Fruit fly (Drosophila melanogaster) Kc167 (cell line): ENCODE measurements around the gene Rm62.

Source experiments
- Myc ChIP-seq: fragments of >200 bp; optimal IDR thresholded peaks from 2 replicates; lab custom pipeline; 2017; ENCODE audit warnings: missing external identifiers
- h ChIP-seq: fragments of >200 bp; optimal IDR thresholded peaks from 3 replicates; lab custom pipeline; 2018; ENCODE audit warnings: missing external identifiers
- insv ChIP-seq: fragments of >200 bp; optimal IDR thresholded peaks from 3 replicates; lab custom pipeline; 2018; ENCODE audit warnings: missing external identifiers
- psq ChIP-seq: fragments of >200 bp; optimal IDR thresholded peaks from 2 replicates; lab custom pipeline; 2017; ENCODE audit warnings: missing external identifiers

DNA sequence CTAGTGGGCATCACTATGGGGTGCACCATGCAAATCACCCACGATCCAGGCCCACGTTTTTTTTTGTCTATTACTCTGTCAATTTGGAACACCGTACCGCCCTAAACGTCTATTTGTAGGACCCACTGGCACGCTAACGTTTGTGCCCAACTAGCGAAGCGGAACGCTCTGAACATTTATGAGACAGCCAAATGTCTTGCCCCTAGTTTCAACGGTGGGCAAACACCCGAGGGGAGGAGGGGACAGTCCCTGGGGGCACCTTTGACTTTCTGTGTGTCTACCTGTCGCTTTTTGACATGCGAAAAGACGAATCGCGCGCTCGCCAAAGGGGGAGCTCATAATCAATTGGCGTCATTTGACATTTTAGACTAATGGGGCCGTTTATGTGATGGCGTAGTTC, 1.8 kb downstream of the Rm62 start:
- no peak for TF ChIP-seq insv (lab: Kevin White, UChicago)
- no peak for TF ChIP-seq psq (lab: Kevin White, UChicago)
- TF ChIP-seq h (lab: Kevin White, UChicago): no peak
- no peak for TF ChIP-seq Myc (lab: Kevin White, UChicago)
